Fruit fly (Drosophila melanogaster) whole organism, embryonic: ENCODE measurements around the gene CG17221.

ENCODE experiments used
- Antp ChIP-seq: fragments of 200-800 bp; sonication (Bioruptor generic); optimal IDR thresholded peaks from 3 replicates; lab custom pipeline; 2016; ENCODE audit warnings: missing biosample characterization, missing genetic modification characterization
- B-H1 ChIP-seq: fragments of 200-800 bp; sonication (Bioruptor generic); IDR thresholded peaks from 3 replicates; pipeline ENCODE4 v1.3.6; 2022; ENCODE audit warnings: missing biosample characterization, missing genetic modification characterization
- CG11504 ChIP-seq: fragments of 200-800 bp; sonication (Bioruptor generic); optimal IDR thresholded peaks from 3 replicates; lab custom pipeline; 2019; ENCODE audit warnings: missing biosample characterization, mild to moderate bottlenecking, missing genetic modification characterization, moderate library complexity
- CG13424 ChIP-seq: fragments of 200-800 bp; sonication (Bioruptor generic); optimal IDR thresholded peaks from 2 replicates; lab custom pipeline; 2019; ENCODE audit warnings: missing biosample characterization, mild to moderate bottlenecking, missing genetic modification characterization, moderate library complexity
- CG15514 ChIP-seq: fragments of 200-800 bp; sonication (Bioruptor generic); optimal IDR thresholded peaks from 3 replicates; lab custom pipeline; 2017; ENCODE audit warnings: missing biosample characterization, missing genetic modification characterization, mild to moderate bottlenecking, moderate library complexity, missing genetic modification reagents
- CG17361 ChIP-seq: fragments of 200-800 bp; sonication (Bioruptor generic); IDR thresholded peaks from 3 replicates; pipeline ENCODE4 v1.3.6; 2022; ENCODE audit warnings: missing biosample characterization, missing genetic modification characterization
- CG17568 ChIP-seq: fragments of 200-800 bp; sonication (Bioruptor generic); optimal IDR thresholded peaks from 2 replicates; lab custom pipeline; 2018; ENCODE audit warnings: missing biosample characterization, mild to moderate bottlenecking, missing genetic modification characterization, moderate library complexity
- CG17612 ChIP-seq: fragments of 200-800 bp; sonication (Bioruptor generic); IDR thresholded peaks from 2 replicates; pipeline ENCODE4 v1.3.6; 2022; ENCODE audit warnings: missing biosample characterization, missing genetic modification characterization
- CG18011 ChIP-seq: fragments of 200-800 bp; sonication (Bioruptor generic); optimal IDR thresholded peaks from 2 replicates; lab custom pipeline; 2017; ENCODE audit warnings: missing biosample characterization, missing genetic modification characterization, mild to moderate bottlenecking, moderate library complexity, missing genotype
- CG1832 ChIP-seq: fragments of 200-800 bp; sonication (Bioruptor generic); optimal IDR thresholded peaks from 2 replicates; lab custom pipeline; 2017; ENCODE audit warnings: missing biosample characterization, mild to moderate bottlenecking, missing genetic modification characterization, inconsistent platforms
- CG31441 ChIP-seq: fragments of 200-800 bp; sonication (Bioruptor generic); IDR thresholded peaks from 2 replicates; pipeline ENCODE4 v1.3.6; 2022; ENCODE audit warnings: missing biosample characterization, missing genetic modification characterization
- CG3281 ChIP-seq: fragments of 200-800 bp; sonication (Bioruptor generic); optimal IDR thresholded peaks from 3 replicates; lab custom pipeline; 2017; ENCODE audit warnings: missing biosample characterization, mild to moderate bottlenecking, missing genetic modification characterization
- CG8388 ChIP-seq: fragments of 200-800 bp; sonication (Bioruptor generic); optimal IDR thresholded peaks from 2 replicates; lab custom pipeline; 2019; ENCODE audit warnings: missing biosample characterization, mild to moderate bottlenecking, missing genetic modification characterization, moderate library complexity
- CG8944 ChIP-seq: fragments of 200-800 bp; sonication (Bioruptor generic); optimal IDR thresholded peaks from 3 replicates; lab custom pipeline; 2016; ENCODE audit warnings: missing biosample characterization, missing genetic modification characterization
- CG9932 ChIP-seq: fragments of 200-800 bp; sonication (Bioruptor generic); IDR thresholded peaks from 2 replicates; pipeline ENCODE4 v1.3.6; 2022; ENCODE audit warnings: missing biosample characterization, missing genetic modification characterization
- CHES-1-like ChIP-seq: fragments of 200-800 bp; sonication (Bioruptor generic); optimal IDR thresholded peaks from 2 replicates; lab custom pipeline; 2016; ENCODE audit warnings: missing biosample characterization, missing genetic modification characterization
- Dll ChIP-seq: fragments of 200-800 bp; sonication (Bioruptor generic); IDR thresholded peaks from 4 replicates; pipeline ENCODE4 v1.3.6; 2022; ENCODE audit warnings: missing biosample characterization, missing genetic modification characterization; ENCODE audit not compliant: partially characterized antibody
- Fer3 ChIP-seq: fragments of 200-800 bp; sonication (Bioruptor generic); optimal IDR thresholded peaks from 2 replicates; lab custom pipeline; 2018; ENCODE audit warnings: missing biosample characterization, mild to moderate bottlenecking, missing genetic modification characterization, moderate library complexity
- GATAe ChIP-seq: fragments of 200-800 bp; sonication (Bioruptor generic); conservative IDR thresholded peaks from 2 replicates; pipeline ENCODE4 v1.3.6; 2022; ENCODE audit warnings: missing biosample characterization, missing genetic modification characterization
- HmgD ChIP-seq: fragments of 200-800 bp; sonication (Bioruptor generic); optimal IDR thresholded peaks from 3 replicates; lab custom pipeline; 2016; ENCODE audit warnings: missing biosample characterization, missing genetic modification characterization
- Hmr ChIP-seq: fragments of 200-800 bp; sonication (Bioruptor generic); optimal IDR thresholded peaks from 3 replicates; lab custom pipeline; 2017; ENCODE audit warnings: mild to moderate bottlenecking, missing biosample characterization, missing genetic modification reagents, missing genetic modification characterization
- Hr3 ChIP-seq: fragments of 200-800 bp; sonication (Bioruptor generic); optimal IDR thresholded peaks from 3 replicates; lab custom pipeline; 2016; ENCODE audit warnings: missing biosample characterization, missing genetic modification characterization
- Max ChIP-seq: fragments of 200-800 bp; sonication (Bioruptor generic); optimal IDR thresholded peaks from 2 replicates; lab custom pipeline; 2016; ENCODE audit warnings: missing biosample characterization, mild to moderate bottlenecking, missing genetic modification characterization
- Meics ChIP-seq: fragments of 200-800 bp; sonication (Bioruptor generic); optimal IDR thresholded peaks from 2 replicates; lab custom pipeline; 2017; ENCODE audit warnings: missing biosample characterization, mild to moderate bottlenecking, missing genetic modification characterization
- Mrtf ChIP-seq: fragments of 200-800 bp; sonication (Bioruptor generic); IDR thresholded peaks from 3 replicates; pipeline ENCODE4 v1.3.6; 2022; ENCODE audit warnings: missing biosample characterization, missing genetic modification characterization
- Ptx1 ChIP-seq: fragments of 200-800 bp; sonication (Bioruptor generic); IDR thresholded peaks from 2 replicates; pipeline ENCODE4 v1.3.6; 2022; ENCODE audit warnings: missing biosample characterization, missing genetic modification characterization
- Sin3A ChIP-seq: fragments of >200 bp; optimal IDR thresholded peaks from 2 replicates; lab custom pipeline; 2018
- Stat92E ChIP-seq, 3 experiments: fragments of >200 bp in 2 of 3; fragments of 200-800 bp in 1 of 3; sonication (Bioruptor generic) in 1 of 3; optimal IDR thresholded peaks; 2 replicates each; lab custom pipeline; 2017 to 2019; ENCODE audit warnings: missing biosample characterization in 3 of 3, missing genetic modification characterization in 3 of 3, mild to moderate bottlenecking in 1 of 3, moderate library complexity in 1 of 3
- YL-1 ChIP-seq: fragments of 200-800 bp; sonication (Bioruptor generic); optimal IDR thresholded peaks from 3 replicates; lab custom pipeline; 2017; ENCODE audit warnings: missing biosample characterization, mild to moderate bottlenecking, missing genetic modification characterization
- bbx ChIP-seq: fragments of 200-800 bp; sonication (Bioruptor generic); IDR thresholded peaks from 2 replicates; pipeline ENCODE4 v1.3.6; 2022; ENCODE audit warnings: missing biosample characterization, missing genetic modification characterization; ENCODE audit not compliant: partially characterized antibody
- corto ChIP-seq: fragments of 200-800 bp; sonication (Bioruptor generic); optimal IDR thresholded peaks from 2 replicates; lab custom pipeline; 2016; ENCODE audit warnings: missing biosample characterization, mild to moderate bottlenecking, missing genetic modification characterization, moderate library complexity
- croc ChIP-seq: fragments of 200-800 bp; sonication (Bioruptor generic); conservative IDR thresholded peaks from 3 replicates; pipeline ENCODE4 v1.3.6; 2022; ENCODE audit warnings: missing biosample characterization, missing genetic modification characterization
- dmrt11E ChIP-seq: fragments of 200-800 bp; sonication (Bioruptor generic); optimal IDR thresholded peaks from 3 replicates; lab custom pipeline; 2018; ENCODE audit warnings: missing biosample characterization, mild to moderate bottlenecking, missing genetic modification characterization, moderate library complexity
- fd3F ChIP-seq: fragments of 200-800 bp; sonication (Bioruptor generic); optimal IDR thresholded peaks from 2 replicates; lab custom pipeline; 2018; ENCODE audit warnings: missing biosample characterization, mild to moderate bottlenecking, missing genetic modification characterization, moderate library complexity
- fu2 ChIP-seq: fragments of 200-800 bp; sonication (Bioruptor generic); optimal IDR thresholded peaks from 2 replicates; lab custom pipeline; 2016; ENCODE audit warnings: missing biosample characterization, missing genetic modification characterization
- hth ChIP-seq: fragments of >200 bp; optimal IDR thresholded peaks from 2 replicates; lab custom pipeline; 2017; ENCODE audit warnings: inconsistent platforms
- jigr1 ChIP-seq: fragments of 200-800 bp; sonication (Bioruptor generic); IDR thresholded peaks from 3 replicates; pipeline ENCODE4 v1.3.6; 2022; ENCODE audit warnings: missing biosample characterization, missing genetic modification characterization
- phol ChIP-seq: fragments of 200-800 bp; sonication (Bioruptor generic); optimal IDR thresholded peaks from 3 replicates; lab custom pipeline; 2018; ENCODE audit warnings: missing biosample characterization, mild to moderate bottlenecking, missing genetic modification characterization, moderate library complexity
- pzg ChIP-seq: fragments of 200-800 bp; sonication (Bioruptor generic); optimal IDR thresholded peaks from 3 replicates; lab custom pipeline; 2018; ENCODE audit warnings: missing biosample characterization, mild to moderate bottlenecking, missing genetic modification characterization, moderate library complexity
- salm ChIP-seq: fragments of 200-800 bp; sonication (Bioruptor generic); optimal IDR thresholded peaks from 2 replicates; lab custom pipeline; 2018; ENCODE audit warnings: missing biosample characterization, mild to moderate bottlenecking, missing genetic modification characterization
- scrt ChIP-seq: fragments of 200-800 bp; sonication (Bioruptor generic); optimal IDR thresholded peaks from 2 replicates; lab custom pipeline; 2018; ENCODE audit warnings: missing biosample characterization, mild to moderate bottlenecking, missing genetic modification characterization, moderate library complexity
- sens-2 ChIP-seq: fragments of 200-800 bp; sonication (Bioruptor generic); IDR thresholded peaks from 2 replicates; pipeline ENCODE4 v1.3.6; 2022; ENCODE audit warnings: missing biosample characterization, missing genetic modification characterization
- shn ChIP-seq: fragments of 200-800 bp; sonication (Bioruptor generic); optimal IDR thresholded peaks from 3 replicates; lab custom pipeline; 2016; ENCODE audit warnings: missing biosample characterization, missing genetic modification characterization
- slbo ChIP-seq: fragments of 200-800 bp; sonication (Bioruptor generic); IDR thresholded peaks from 2 replicates; pipeline ENCODE4 v1.3.6; 2022; ENCODE audit warnings: missing biosample characterization, missing genetic modification characterization
- sug ChIP-seq: fragments of 200-800 bp; optimal IDR thresholded peaks from 2 replicates; lab custom pipeline; 2019; ENCODE audit warnings: missing biosample characterization, mild to moderate bottlenecking, missing genetic modification characterization, moderate library complexity
- tll ChIP-seq, 2 experiments: fragments of 200-800 bp in 1 of 2; fragments of >200 bp in 1 of 2; sonication (Bioruptor generic) in 1 of 2; optimal IDR thresholded peaks; 2 replicates each; lab custom pipeline; 2017 to 2019; ENCODE audit warnings: missing biosample characterization in 2 of 2, missing genetic modification characterization in 2 of 2, mild to moderate bottlenecking in 1 of 2, moderate library complexity in 1 of 2
- tna ChIP-seq: fragments of 200-800 bp; sonication (Bioruptor generic); IDR thresholded peaks from 2 replicates; pipeline ENCODE4 v1.3.6; 2022; ENCODE audit warnings: missing biosample characterization, missing genetic modification characterization; ENCODE audit not compliant: partially characterized antibody
- tup ChIP-seq: fragments of 200-800 bp; sonication (Bioruptor generic); optimal IDR thresholded peaks from 2 replicates; lab custom pipeline; 2016; ENCODE audit warnings: missing biosample characterization, mild to moderate bottlenecking, missing genetic modification characterization, moderate library complexity
- wek ChIP-seq: fragments of 200-800 bp; sonication (Bioruptor generic); optimal IDR thresholded peaks from 3 replicates; lab custom pipeline; 2018; ENCODE audit warnings: missing biosample characterization, mild to moderate bottlenecking, missing genetic modification characterization, moderate library complexity
- z ChIP-seq: fragments of 200-800 bp; sonication (Bioruptor generic); IDR thresholded peaks from 3 replicates; pipeline ENCODE4 v1.3.6; 2022; ENCODE audit warnings: missing biosample characterization, missing genetic modification characterization

Gene CG17221

DNA sequence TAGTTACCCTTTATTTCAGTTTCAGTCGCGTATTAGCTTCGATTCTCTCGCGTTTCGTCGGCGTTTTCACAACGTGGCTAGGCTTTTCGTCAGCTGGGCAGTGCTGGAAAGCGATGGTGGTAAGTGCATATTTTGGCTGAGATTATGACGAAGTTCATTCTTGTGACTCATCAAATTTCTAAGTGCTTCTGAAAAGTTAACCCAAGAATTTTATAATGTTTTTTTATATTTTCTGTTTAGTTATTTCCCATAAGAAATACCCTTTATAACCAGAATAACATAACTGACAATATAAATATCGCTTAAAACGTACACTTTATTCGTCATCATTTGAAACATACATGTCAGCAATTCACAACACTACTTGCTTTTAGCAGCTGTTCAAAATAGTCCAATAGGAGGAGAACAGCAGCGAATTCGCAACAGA, 2.6 kb upstream of the CG17221 start, which contains the start of the genes CG17260 and SerRS:
TSS of gene CG17260 (plus strand) at position 78 of the 427 bp plus-strand sequence.
TSS of gene SerRS (minus strand) at position 251 of the 427 bp plus-strand sequence.
- no peak for TF ChIP-seq corto
- peak; percentile 88 for TF ChIP-seq CHES-1-like (GFP tag; lab: Kevin White, UChicago)
- no peak for TF ChIP-seq hth (lab: Kevin White, UChicago)
- TF ChIP-seq dmrt11E (tag; lab: Kevin White, UChicago): peak; percentile 85
- peak; percentile 85; the same call in 2 of the 3 replicates for TF ChIP-seq jigr1 (GFP tag; lab: Robert Waterston, UW)
- peak; percentile 96 for TF ChIP-seq CG17361 (GFP tag; lab: Robert Waterston, UW)
- TF ChIP-seq CG11504 (tag; lab: Kevin White, UChicago): no peak
- TF ChIP-seq CG15514: peak; percentile 88
- TF ChIP-seq CG13424 (tag; lab: Kevin White, UChicago): peak; percentile 94
- peak; percentile 76 for TF ChIP-seq scrt
- TF ChIP-seq salm (tag; lab: Kevin White, UChicago): peak; percentile 76
- no peak for TF ChIP-seq CG1832
- peak; percentile 98 for TF ChIP-seq CG9932 (GFP tag; lab: Robert Waterston, UW)
- peak; percentile 69 for TF ChIP-seq Dll
- no peak for TF ChIP-seq z
- TF ChIP-seq Mrtf: peak; percentile 88
- peak; percentile 71 for TF ChIP-seq HmgD (GFP tag; lab: Kevin White, UChicago)
- peak; percentile 96 for TF ChIP-seq phol (tag; lab: Kevin White, UChicago)
- TF ChIP-seq wek (GFP tag; lab: Kevin White, UChicago): no peak
- TF ChIP-seq croc (GFP tag; lab: Robert Waterston, UW): peak; percentile 89
- peak; percentile 45; the same call in 1 of the 2 replicates for TF ChIP-seq sens-2 (GFP tag; lab: Robert Waterston, UW)
- TF ChIP-seq Hmr (GFP tag; lab: Kevin White, UChicago): peak; percentile 92
- no peak for TF ChIP-seq CG31441
- TF ChIP-seq Meics: peak; percentile 100
- no peak for TF ChIP-seq CG17568 (GFP tag; lab: Kevin White, UChicago)
- TF ChIP-seq Max: peak; percentile 97
- TF ChIP-seq bbx: no peak
- peak; percentile 92 for TF ChIP-seq CG8944 (GFP tag; lab: Kevin White, UChicago)
- peak; percentile 89 for TF ChIP-seq CG3281
- TF ChIP-seq tll (GFP tag; optimal IDR thresholded peaks at IDR 0.05; lab: Kevin White, UChicago): peak; percentile 34 to 49
- no peak for TF ChIP-seq tna
- peak; percentile 92 for TF ChIP-seq fu2 (GFP tag; lab: Kevin White, UChicago)
- TF ChIP-seq Stat92E (GFP tag; optimal IDR thresholded peaks at IDR 0.05; lab: Kevin White, UChicago): peak in 1 of 3 experiments; percentile 37
- peak; percentile 92 for TF ChIP-seq fd3F
- peak; percentile 92 for TF ChIP-seq YL-1 (GFP tag; lab: Kevin White, UChicago)
- peak; percentile 93 for TF ChIP-seq shn
- peak; percentile 97 for TF ChIP-seq slbo (GFP tag; lab: Robert Waterston, UW)
- TF ChIP-seq B-H1 (GFP tag; lab: Robert Waterston, UW): peak; percentile 88
- peak; percentile 94 for TF ChIP-seq Antp (GFP tag; lab: Kevin White, UChicago)
- TF ChIP-seq pzg (GFP tag; lab: Kevin White, UChicago): peak; percentile 57
- TF ChIP-seq Hr3 (GFP tag; lab: Kevin White, UChicago): peak; percentile 94
- peak; percentile 69 for TF ChIP-seq Sin3A (lab: Kevin White, UChicago)
- TF ChIP-seq sug: peak; percentile 92
- peak; percentile 78 for TF ChIP-seq CG17612
- peak; percentile 84 for TF ChIP-seq CG18011 (GFP tag; lab: Kevin White, UChicago)
- TF ChIP-seq GATAe (GFP tag; lab: Robert Waterston, UW): peak; percentile 75
- peak; percentile 89 for TF ChIP-seq CG8388
- peak; percentile 91 for TF ChIP-seq tup (GFP tag; lab: Kevin White, UChicago)
- TF ChIP-seq Ptx1 (GFP tag; lab: Robert Waterston, UW): peak; percentile 97
- peak; percentile 95 for TF ChIP-seq Fer3 (tag; lab: Kevin White, UChicago)
